Worm (Caenorhabditis elegans) whole organism, L3 larva: ENCODE results near the gene F42G4.2.
A peak's percentile ranks its signal among the peaks of the same experiment; 100 is the strongest.
"Not testable (repeated sequence)": the region's sequence is repeated elsewhere in the genome, so short reads cannot be mapped to it uniquely, and the experiment has no call there.

ENCODE experiments used
- ama-1 ChIP-seq: fragments of 150-350 bp; optimal IDR thresholded peaks from 2 replicates; lab custom pipeline; 2018
- ceh-82 ChIP-seq: fragments of 150-350 bp; optimal IDR thresholded peaks from 2 replicates; lab custom pipeline; 2014; ENCODE audit warnings: missing biosample characterization, missing genetic modification characterization
- ceh-9 ChIP-seq: sonication (generic microtip); optimal IDR thresholded peaks from 2 replicates; lab custom pipeline; 2018; ENCODE audit warnings: missing biosample characterization, missing genetic modification characterization
- daf-12 ChIP-seq: fragments of 150-350 bp; optimal IDR thresholded peaks from 2 replicates; lab custom pipeline; 2014; ENCODE audit warnings: missing biosample characterization, missing genetic modification reagents, missing genetic modification characterization
- egl-5 ChIP-seq: fragments of 150-350 bp; optimal IDR thresholded peaks from 2 replicates; lab custom pipeline; 2017; ENCODE audit warnings: missing biosample characterization, missing genetic modification reagents, missing genetic modification characterization, inconsistent platforms
- elt-1 ChIP-seq: fragments of 150-350 bp; optimal IDR thresholded peaks from 2 replicates; lab custom pipeline; 2014; ENCODE audit warnings: missing biosample characterization, missing genetic modification characterization
- elt-2 ChIP-seq: sonication (generic microtip); optimal IDR thresholded peaks from 2 replicates; lab custom pipeline; 2016; ENCODE audit warnings: missing genetic modification reagents, mild to moderate bottlenecking, missing genetic modification characterization, missing compliant biosample characterization
- elt-3 ChIP-seq, 3 experiments: fragments of 150-350 bp in 1 of 3; sonication (generic microtip) in 2 of 3; optimal IDR thresholded peaks; 2 replicates in 2 of 3; 4 replicates in 1 of 3; lab custom pipeline; 2014 to 2017; ENCODE audit warnings: missing biosample characterization in 3 of 3, missing genetic modification characterization in 3 of 3
- fkh-10 ChIP-seq: sonication (generic microtip); optimal IDR thresholded peaks from 2 replicates; lab custom pipeline; 2017; ENCODE audit warnings: missing biosample characterization, missing genetic modification reagents, missing genetic modification characterization
- fos-1 ChIP-seq: fragments of 150-350 bp; optimal IDR thresholded peaks from 2 replicates; lab custom pipeline; 2014; ENCODE audit warnings: missing biosample characterization, missing genetic modification characterization
- hmg-11 ChIP-seq: sonication (generic microtip); optimal IDR thresholded peaks from 2 replicates; lab custom pipeline; 2016; ENCODE audit warnings: missing genetic modification characterization, missing compliant biosample characterization
- jun-1 ChIP-seq: fragments of 150-350 bp; optimal IDR thresholded peaks from 2 replicates; lab custom pipeline; 2014; ENCODE audit warnings: missing biosample characterization, missing genetic modification reagents, missing genetic modification characterization
- lin-39 ChIP-seq: fragments of 150-350 bp; optimal IDR thresholded peaks from 2 replicates; lab custom pipeline; 2018; ENCODE audit warnings: missing biosample characterization, missing genetic modification reagents, missing genetic modification characterization
- nfya-1 ChIP-seq: sonication (generic microtip); optimal IDR thresholded peaks from 2 replicates; lab custom pipeline; 2017; ENCODE audit warnings: missing genetic modification characterization, mild to moderate bottlenecking, missing compliant biosample characterization, antibody characterized with exemption, moderate library complexity; ENCODE audit not compliant: insufficient read depth
- nhr-23 ChIP-seq: fragments of 150-350 bp; optimal IDR thresholded peaks from 2 replicates; lab custom pipeline; 2014; ENCODE audit warnings: missing biosample characterization, missing genetic modification reagents, missing genetic modification characterization
- nhr-237 ChIP-seq: fragments of 150-350 bp; optimal IDR thresholded peaks from 2 replicates; lab custom pipeline; 2014; ENCODE audit warnings: missing biosample characterization, missing genetic modification characterization
- nhr-28 ChIP-seq: fragments of 150-350 bp; optimal IDR thresholded peaks from 2 replicates; lab custom pipeline; 2014; ENCODE audit warnings: missing biosample characterization, missing genetic modification characterization
- nhr-43 ChIP-seq: sonication (generic microtip); optimal IDR thresholded peaks from 2 replicates; lab custom pipeline; 2016; ENCODE audit warnings: mild to moderate bottlenecking, missing genetic modification characterization, missing compliant biosample characterization; ENCODE audit not compliant: poor library complexity, severe bottlenecking
- nhr-76 ChIP-seq: fragments of 150-350 bp; sonication (generic microtip); optimal IDR thresholded peaks from 5 replicates; lab custom pipeline; 2014; ENCODE audit warnings: missing biosample characterization, missing genetic modification characterization
- nhr-77 ChIP-seq: fragments of 150-350 bp; optimal IDR thresholded peaks from 2 replicates; lab custom pipeline; 2014; ENCODE audit warnings: missing biosample characterization, missing genetic modification characterization
- pha-4 ChIP-seq: fragments of 150-350 bp; optimal IDR thresholded peaks from 2 replicates; lab custom pipeline; 2014; ENCODE audit warnings: missing biosample characterization, missing genetic modification reagents, missing genetic modification characterization
- pqm-1 ChIP-seq: fragments of 150-350 bp; optimal IDR thresholded peaks from 2 replicates; lab custom pipeline; 2017; ENCODE audit warnings: missing biosample characterization, missing genetic modification characterization, inconsistent platforms
- skn-1 ChIP-seq: fragments of 150-350 bp; optimal IDR thresholded peaks from 2 replicates; lab custom pipeline; 2014; ENCODE audit warnings: missing biosample characterization, missing genetic modification characterization
- tbx-2 ChIP-seq: sonication (generic microtip); optimal IDR thresholded peaks from 2 replicates; lab custom pipeline; 2016; ENCODE audit warnings: mild to moderate bottlenecking, missing genetic modification characterization, missing compliant biosample characterization
- unc-39 ChIP-seq: sonication (generic microtip); optimal IDR thresholded peaks from 4 replicates; lab custom pipeline; 2017; ENCODE audit warnings: missing biosample characterization, missing genetic modification characterization
- unc-62 ChIP-seq: fragments of 150-350 bp; sonication (generic microtip); optimal IDR thresholded peaks from 4 replicates; lab custom pipeline; 2014; ENCODE audit warnings: missing biosample characterization, missing genetic modification reagents, missing genetic modification characterization
- zag-1 ChIP-seq: fragments of 150-350 bp; optimal IDR thresholded peaks from 2 replicates; lab custom pipeline; 2014; ENCODE audit warnings: missing biosample characterization, missing genetic modification characterization
- ztf-11 ChIP-seq: fragments of 150-350 bp; optimal IDR thresholded peaks from 2 replicates; lab custom pipeline; 2014; ENCODE audit warnings: missing biosample characterization, missing genetic modification characterization
- ztf-4 ChIP-seq: fragments of 150-350 bp; optimal IDR thresholded peaks from 2 replicates; lab custom pipeline; 2014; ENCODE audit warnings: missing biosample characterization, missing genetic modification characterization

The F42G4.2 gene

ce11 chrII:13073742-13074141 is 26.0 kb downstream of the F42G4.2 start:
- TF ChIP-seq ceh-9 (tag; lab: Kevin White, UChicago) (no peak), nhr-76 (tag; lab: Kevin White, UChicago) (no peak), hmg-11 (tag; lab: Kevin White, UChicago) (no peak), ama-1 (lab: Kevin White, UChicago) (no peak), nhr-43 (tag; lab: Kevin White, UChicago) (no peak), daf-12 (tag; lab: Kevin White, UChicago) (no peak), elt-3 (tag; optimal IDR thresholded peaks at IDR 0.05; lab: Kevin White, UChicago) (no peak), zag-1 (no peak), elt-1 (no peak), unc-62 (GFP tag; lab: Kevin White, UChicago) (no peak), ceh-82 (tag; lab: Kevin White, UChicago) (no peak), ztf-11 (tag; lab: Kevin White, UChicago) (no peak), unc-39 (tag; lab: Kevin White, UChicago) (no peak), nhr-23 (tag; lab: Kevin White, UChicago) (no peak), egl-5 (tag; lab: Kevin White, UChicago) (no peak), jun-1 (tag; lab: Kevin White, UChicago) (no peak), nhr-77 (tag; lab: Kevin White, UChicago) (no peak)

ce11 chrII:13076301-13076916 is 28.7 kb downstream of the F42G4.2 start:
- TF ChIP-seq hmg-11 (tag; lab: Kevin White, UChicago), result no peak
- peak; percentile 42 for TF ChIP-seq nfya-1 (tag; lab: Kevin White, UChicago)
- peak; percentile 33 for TF ChIP-seq pha-4 (tag; lab: Kevin White, UChicago)
- peak; percentile 69 for TF ChIP-seq elt-2 (tag; lab: Kevin White, UChicago)
- TF ChIP-seq unc-39 (tag; lab: Kevin White, UChicago), result no peak
- TF ChIP-seq pqm-1 (tag; lab: Kevin White, UChicago), result peak; percentile 6
- no peak for TF ChIP-seq nhr-28 (tag; lab: Kevin White, UChicago)
- no peak for TF ChIP-seq fos-1

ce11 chrII:13077746-13078145 is 30.0 kb downstream of the F42G4.2 start:
- TF ChIP-seq elt-2 (tag; lab: Kevin White, UChicago) (peak; percentile 98), pqm-1 (tag; lab: Kevin White, UChicago) (peak; percentile 97), pha-4 (tag; lab: Kevin White, UChicago) (peak; percentile 65), elt-3 (tag; optimal IDR thresholded peaks at IDR 0.05; lab: Kevin White, UChicago) (no peak), nhr-43 (tag; lab: Kevin White, UChicago) (no peak), fkh-10 (GFP tag; lab: Kevin White, UChicago) (no peak), ceh-9 (tag; lab: Kevin White, UChicago) (no peak), zag-1 (no peak), jun-1 (tag; lab: Kevin White, UChicago) (peak; percentile 56), nhr-237 (tag; lab: Kevin White, UChicago) (no peak)

DNA sequence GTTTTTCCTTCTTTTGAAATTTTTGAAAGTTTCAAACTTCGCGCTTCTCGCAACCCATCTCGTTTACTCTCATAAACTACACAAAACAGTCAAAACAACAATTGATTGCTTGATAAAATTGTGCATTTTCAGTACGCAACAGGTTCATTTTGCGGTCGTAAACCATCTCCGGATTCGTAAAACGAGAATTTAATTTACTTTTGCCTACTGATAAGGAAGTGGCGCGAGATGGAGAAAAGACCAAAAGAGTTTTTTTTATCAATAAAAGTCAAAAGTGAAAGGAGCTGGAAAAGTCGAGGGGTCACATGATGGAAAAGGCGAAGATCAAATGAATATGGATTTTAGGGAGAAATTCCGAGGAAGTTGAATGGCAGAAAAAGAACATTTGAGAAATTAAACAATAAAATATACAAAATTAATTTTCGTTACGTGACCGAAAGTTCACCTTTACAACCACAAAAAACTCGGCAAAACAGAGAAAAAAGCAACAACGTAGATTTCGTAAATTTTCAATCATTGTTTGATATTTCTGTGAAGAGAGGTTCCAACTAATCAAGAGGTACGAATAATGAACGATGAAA is 31.2 kb downstream of the F42G4.2 start, which contains the start of gene F42G4.6:
TSS of gene F42G4.6 (plus strand) at position 531 of the 581 bp plus-strand sequence.
- peak; percentile 95 for TF ChIP-seq elt-2 (tag; lab: Kevin White, UChicago)
- TF ChIP-seq tbx-2 (tag; lab: Kevin White, UChicago), result no peak
- TF ChIP-seq nfya-1 (tag; lab: Kevin White, UChicago), result no peak
- TF ChIP-seq pha-4 (tag; lab: Kevin White, UChicago), result peak; percentile 61
- peak; percentile 83 for TF ChIP-seq pqm-1 (tag; lab: Kevin White, UChicago)
- TF ChIP-seq ztf-4 (tag; lab: Kevin White, UChicago), result no peak
- TF ChIP-seq, all 47 proteins: peak for 3

DNA sequence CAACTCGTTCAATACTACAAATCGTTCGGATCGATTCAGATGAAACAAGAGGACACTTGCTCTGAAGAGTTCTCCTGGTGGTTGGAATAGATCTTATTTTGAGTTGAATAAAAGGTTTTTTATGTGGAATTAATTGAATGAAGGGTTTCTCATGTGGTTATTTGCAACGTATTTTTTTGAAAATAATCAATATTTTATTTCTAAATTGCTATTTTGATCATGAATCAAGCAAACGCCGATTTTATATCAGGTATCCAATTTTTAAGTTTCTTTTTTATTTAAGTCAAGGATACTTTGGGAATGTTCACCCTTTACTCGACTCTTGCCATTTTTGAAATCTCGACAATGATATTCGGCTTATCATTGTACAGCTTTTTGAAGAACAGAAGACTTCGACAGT is 32.9 kb downstream of the F42G4.2 start, which contains the start of gene Y81G3A.2:
TSS of gene Y81G3A.2 (plus strand) at position 301 of the 400 bp plus-strand sequence.
- TF ChIP-seq lin-39, skn-1, ztf-11 (tag; lab: Kevin White, UChicago): not testable (repeated sequence)
